Worm (Caenorhabditis elegans) whole organism, early embryonic: Measurements from ENCODE around the gene glna-1.

ENCODE experiments used
- B0310.2 ChIP-seq: sonication (generic microtip); optimal IDR thresholded peaks from 2 replicates; lab custom pipeline; 2016; ENCODE audit warnings: mild to moderate bottlenecking, missing genetic modification characterization, missing compliant biosample characterization
- F13C5.2 ChIP-seq: sonication (generic microtip); optimal IDR thresholded peaks from 2 replicates; lab custom pipeline; 2017; ENCODE audit warnings: mild to moderate bottlenecking, missing genetic modification characterization, inconsistent platforms, missing compliant biosample characterization
- aly-1 ChIP-seq: sonication (generic microtip); optimal IDR thresholded peaks from 2 replicates; lab custom pipeline; 2016; ENCODE audit warnings: missing genetic modification characterization, missing compliant biosample characterization
- ama-1 ChIP-seq: fragments of 150-350 bp; optimal IDR thresholded peaks from 2 replicates; lab custom pipeline; 2014
- ceh-13 ChIP-seq: fragments of 200-800 bp; sonication (Bioruptor generic); optimal IDR thresholded peaks from 2 replicates; lab custom pipeline; 2018; ENCODE audit warnings: mild to moderate bottlenecking, missing genetic modification characterization, missing compliant biosample characterization
- ceh-36 ChIP-seq: sonication (generic microtip); optimal IDR thresholded peaks from 2 replicates; lab custom pipeline; 2016; ENCODE audit warnings: missing genetic modification characterization, inconsistent platforms, missing compliant biosample characterization
- ets-7 ChIP-seq: sonication (generic microtip); optimal IDR thresholded peaks from 2 replicates; lab custom pipeline; 2016; ENCODE audit warnings: missing genotype, missing genetic modification characterization, missing compliant biosample characterization
- flt-1 ChIP-seq: fragments of 200-800 bp; sonication (Bioruptor generic); IDR thresholded peaks from 2 replicates; pipeline ENCODE4 v1.3.6; 2022; ENCODE audit warnings: missing genetic modification characterization, missing compliant biosample characterization
- hmbx-1 ChIP-seq: sonication (generic microtip); optimal IDR thresholded peaks from 2 replicates; lab custom pipeline; 2016; ENCODE audit warnings: mild to moderate bottlenecking, missing genetic modification characterization, missing compliant biosample characterization
- hmg-4 ChIP-seq: fragments of 200-800 bp; sonication (Bioruptor generic); optimal IDR thresholded peaks from 2 replicates; lab custom pipeline; 2018; ENCODE audit warnings: mild to moderate bottlenecking, missing genetic modification characterization, missing compliant biosample characterization
- hnd-1 ChIP-seq: sonication (generic microtip); optimal IDR thresholded peaks from 2 replicates; lab custom pipeline; 2016; ENCODE audit warnings: missing genetic modification characterization, missing compliant biosample characterization
- pes-1 ChIP-seq: fragments of 200-800 bp; sonication (Bioruptor generic); IDR thresholded peaks from 2 replicates; pipeline ENCODE4 v1.3.6; 2022; ENCODE audit warnings: missing genetic modification reagents, missing genetic modification characterization, missing compliant biosample characterization
- scrt-1 ChIP-seq: fragments of 200-800 bp; sonication (Bioruptor generic); IDR thresholded peaks from 2 replicates; pipeline ENCODE4 v1.3.6; 2022; ENCODE audit warnings: missing genetic modification characterization, missing compliant biosample characterization
- sea-1 ChIP-seq: fragments of 200-800 bp; sonication (Bioruptor generic); conservative IDR thresholded peaks from 2 replicates; pipeline ENCODE4 v1.3.6; 2022; ENCODE audit warnings: missing genetic modification characterization, missing compliant biosample characterization
- tbx-11 ChIP-seq: fragments of 200-800 bp; sonication (Bioruptor generic); IDR thresholded peaks from 2 replicates; pipeline ENCODE4 v1.3.6; 2022; ENCODE audit warnings: missing genetic modification characterization, missing compliant biosample characterization
- tbx-37 ChIP-seq: fragments of 200-800 bp; sonication (Bioruptor generic); conservative IDR thresholded peaks from 2 replicates; pipeline ENCODE4 v1.3.6; 2022; ENCODE audit warnings: missing genetic modification reagents, missing genetic modification characterization, missing compliant biosample characterization
- tra-4 ChIP-seq: sonication (generic microtip); optimal IDR thresholded peaks from 2 replicates; lab custom pipeline; 2017; ENCODE audit warnings: missing genetic modification characterization, missing compliant biosample characterization

Gene glna-1

DNA sequence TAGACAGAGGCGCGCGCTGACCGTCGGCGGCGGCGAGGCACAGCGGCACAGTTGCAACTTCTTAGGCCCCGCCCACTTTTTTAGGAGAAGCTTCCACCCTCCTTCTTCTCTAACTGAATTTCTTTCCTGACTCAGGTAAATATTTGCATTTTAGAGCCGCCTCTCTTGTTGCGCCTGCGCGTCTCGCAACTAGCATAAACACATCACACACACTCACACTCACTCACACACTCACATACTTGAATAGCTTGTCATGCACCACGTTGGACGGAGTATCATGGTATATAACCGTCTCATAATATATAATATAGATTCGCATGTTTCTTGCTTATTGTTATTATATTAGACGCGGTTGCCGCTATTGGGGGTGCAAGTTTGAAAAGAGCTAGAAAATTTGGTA is 48.9 kb downstream of the glna-1 start, which contains the start of gene unc-52:
Gene unc-52 (minus strand): TSS at position 80 of the 400 bp plus-strand sequence.
- no peak for TF ChIP-seq ama-1 (lab: Kevin White, UChicago)
- TF ChIP-seq B0310.2 = no peak
- no peak for TF ChIP-seq hmbx-1 (tag; lab: Kevin White, UChicago)
- TF ChIP-seq flt-1 = no peak
- no peak for TF ChIP-seq scrt-1 (GFP tag; lab: Robert Waterston, UW)
- TF ChIP-seq tbx-11 (GFP tag; lab: Robert Waterston, UW) = no peak
- TF ChIP-seq ceh-36 = no peak
- no peak for TF ChIP-seq tra-4 (tag; lab: Kevin White, UChicago)
- no peak for TF ChIP-seq sea-1
- TF ChIP-seq ets-7 (tag; lab: Kevin White, UChicago) = no peak
- no peak for TF ChIP-seq ceh-13 (GFP tag; lab: Kevin White, UChicago)
- TF ChIP-seq aly-1 (tag; lab: Kevin White, UChicago) = no peak
- no peak for TF ChIP-seq F13C5.2 (tag; lab: Kevin White, UChicago)
- TF ChIP-seq hmg-4 = no peak
- no peak for TF ChIP-seq tbx-37
- TF ChIP-seq hnd-1 = no peak
- TF ChIP-seq pes-1 (GFP tag; lab: Robert Waterston, UW) = no peak

DNA sequence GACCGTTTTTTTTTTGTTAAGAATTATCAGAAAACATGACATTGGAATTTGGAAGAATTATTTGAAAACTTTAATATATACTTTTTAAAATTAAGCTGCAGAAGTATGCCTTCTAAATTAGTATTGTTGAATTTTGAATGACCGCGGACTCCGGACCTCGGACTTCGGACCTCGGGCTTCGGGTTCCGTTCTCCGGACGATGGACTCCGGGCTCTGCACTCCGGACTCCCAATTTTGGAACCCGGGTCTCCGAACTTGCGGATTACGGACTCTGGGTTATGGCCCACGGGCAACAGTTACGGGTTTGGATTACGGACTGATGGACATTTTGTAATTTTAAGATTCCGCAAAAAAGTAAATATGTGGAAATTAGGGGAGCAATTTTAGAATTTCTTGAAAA is 49.7 kb downstream of the glna-1 start:
- no peak for TF ChIP-seq sea-1
- no peak for TF ChIP-seq ama-1 (lab: Kevin White, UChicago)
- no peak for TF ChIP-seq aly-1 (tag; lab: Kevin White, UChicago)
- no peak for TF ChIP-seq scrt-1 (GFP tag; lab: Robert Waterston, UW)
- no peak for TF ChIP-seq ceh-13 (GFP tag; lab: Kevin White, UChicago)
- TF ChIP-seq pes-1 (GFP tag; lab: Robert Waterston, UW) = no peak
- TF ChIP-seq ets-7 (tag; lab: Kevin White, UChicago) = no peak
- no peak for TF ChIP-seq tbx-11 (GFP tag; lab: Robert Waterston, UW)

DNA sequence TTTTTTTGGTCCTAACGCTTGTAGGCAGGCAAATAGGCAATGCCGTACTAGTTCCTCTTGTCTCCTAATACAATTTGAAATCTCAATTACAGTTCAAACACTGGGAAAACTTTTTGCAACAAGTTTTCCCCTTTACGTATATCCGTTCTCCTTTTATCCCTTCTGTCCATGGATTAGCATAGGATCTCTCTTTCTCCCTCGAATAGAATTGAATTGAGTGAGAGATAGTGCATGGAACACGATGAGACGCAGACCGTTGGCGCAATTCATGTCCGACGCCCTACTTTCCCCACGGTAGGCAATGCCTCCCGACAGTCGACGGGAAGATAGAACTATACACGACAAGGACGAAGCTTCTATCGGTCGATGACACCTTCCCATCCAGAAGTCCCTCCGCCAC is 55.2 kb downstream of the glna-1 start, which contains the start of gene hhat-1:
Gene hhat-1 (plus strand): TSS at position 301 of the 400 bp plus-strand sequence.
- TF ChIP-seq tbx-37 (no peak), pes-1 (GFP tag; lab: Robert Waterston, UW) (no peak), B0310.2 (no peak), hnd-1 (no peak), ets-7 (tag; lab: Kevin White, UChicago) (no peak), tbx-11 (GFP tag; lab: Robert Waterston, UW) (no peak), sea-1 (no peak), F13C5.2 (tag; lab: Kevin White, UChicago) (no peak), aly-1 (tag; lab: Kevin White, UChicago) (no peak)

DNA sequence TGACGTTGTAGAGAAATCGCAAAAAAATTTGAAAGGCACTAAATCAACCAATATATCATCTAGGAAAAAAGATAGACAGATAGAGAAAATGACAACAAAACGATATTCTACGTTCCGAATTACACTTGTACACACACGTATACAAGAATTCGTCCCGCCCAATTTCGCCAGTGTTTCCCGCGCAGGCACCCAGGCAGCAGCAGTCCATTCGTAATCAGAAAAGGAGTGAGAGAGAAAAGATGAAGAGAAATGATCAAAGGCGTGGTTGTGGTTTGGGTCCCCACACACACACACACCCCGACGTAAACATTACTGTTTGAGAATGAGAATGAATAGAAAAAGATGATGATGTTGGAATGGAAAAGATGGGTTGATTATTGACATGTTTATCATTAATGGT is 59.7 kb downstream of the glna-1 start:
- TF ChIP-seq tbx-37 (no peak), hnd-1 (no peak), pes-1 (GFP tag; lab: Robert Waterston, UW) (no peak)

DNA sequence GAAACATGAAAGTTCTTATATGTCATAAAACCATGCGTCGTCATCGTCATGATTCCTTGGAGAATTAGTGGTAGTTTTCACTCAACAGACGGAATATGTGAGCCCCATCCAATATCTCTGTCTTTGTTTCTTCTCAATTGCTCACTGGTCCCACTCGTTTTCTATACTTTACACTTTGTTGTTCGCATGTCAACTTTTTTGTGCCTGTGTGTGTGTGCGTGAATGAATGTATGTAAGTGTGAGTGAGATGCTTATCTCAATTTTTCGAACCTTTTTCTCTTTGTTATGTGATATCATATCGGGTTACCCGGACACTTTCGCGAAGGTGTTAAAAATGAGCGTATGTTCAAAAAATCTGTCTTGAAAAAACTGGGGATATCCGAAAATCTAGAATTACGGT is 61.2 kb downstream of the glna-1 start:
- no peak for TF ChIP-seq scrt-1 (GFP tag; lab: Robert Waterston, UW)
- no peak for TF ChIP-seq hmbx-1 (tag; lab: Kevin White, UChicago)
- no peak for TF ChIP-seq B0310.2
- no peak for TF ChIP-seq tbx-37
- no peak for TF ChIP-seq aly-1 (tag; lab: Kevin White, UChicago)
- TF ChIP-seq F13C5.2 (tag; lab: Kevin White, UChicago) = no peak
- TF ChIP-seq sea-1 = no peak
- TF ChIP-seq flt-1 = no peak
- no peak for TF ChIP-seq pes-1 (GFP tag; lab: Robert Waterston, UW)
- TF ChIP-seq tbx-11 (GFP tag; lab: Robert Waterston, UW) = no peak
- TF ChIP-seq hnd-1 = no peak
- no peak for TF ChIP-seq ets-7 (tag; lab: Kevin White, UChicago)
- no peak for TF ChIP-seq hmg-4
- no peak for TF ChIP-seq ceh-13 (GFP tag; lab: Kevin White, UChicago)
- no peak for TF ChIP-seq ceh-36
- TF ChIP-seq tra-4 (tag; lab: Kevin White, UChicago) = no peak
